Fruit fly (Drosophila melanogaster) S2 (cell line): ENCODE results near the gene CG9961.

Source experiments
- CG8478 ChIP-seq: fragments of >200 bp; optimal IDR thresholded peaks from 2 replicates; lab custom pipeline; 2018
- CTCF ChIP-seq, 2 experiments: fragments of >200 bp; optimal IDR thresholded peaks; 2 replicates each; lab custom pipeline; 2018

Gene CG9961

dm6 chr2L:2752460-2753411 lies 8.0 kb upstream of the CG9961 start, which contains the start of gene Pgk:
Gene Pgk (minus strand): TSS chr2L:2753068.
- TF ChIP-seq CG8478 (lab: Kevin White, UChicago), result no peak
- TF ChIP-seq CTCF (optimal IDR thresholded peaks at IDR 0.05; lab: Kevin White, UChicago), result no peak

- TF ChIP-seq CTCF (optimal IDR thresholded peaks at IDR 0.05; lab: Kevin White, UChicago) (no peak), CG8478 (lab: Kevin White, UChicago) (no peak)
Measured at dm6 chr2L:2751904-2752459, 7.2 kb upstream of the CG9961 start, which contains the start of gene Bacc. Gene Bacc (plus strand): TSS chr2L:2752445.

- TF ChIP-seq CTCF (optimal IDR thresholded peaks at IDR 0.05; lab: Kevin White, UChicago) (no peak), CG8478 (lab: Kevin White, UChicago) (no peak)
Measured at dm6 chr2L:2751085-2751710, 6.5 kb upstream of the CG9961 start.

- TF ChIP-seq CG8478 (lab: Kevin White, UChicago), result no peak
- TF ChIP-seq CTCF (optimal IDR thresholded peaks at IDR 0.05; lab: Kevin White, UChicago), result no peak
Measured at dm6 chr2L:2750337-2751084, 5.8 kb upstream of the CG9961 start.

- TF ChIP-seq CG8478 (lab: Kevin White, UChicago), result no peak
- no peak for TF ChIP-seq CTCF (optimal IDR thresholded peaks at IDR 0.05; lab: Kevin White, UChicago)
Measured at dm6 chr2L:2749144-2749766, 4.5 kb upstream of the CG9961 start.

dm6 chr2L:2748480-2749143 lies 3.9 kb upstream of the CG9961 start:
- no peak for TF ChIP-seq CG8478 (lab: Kevin White, UChicago)
- TF ChIP-seq CTCF (optimal IDR thresholded peaks at IDR 0.05; lab: Kevin White, UChicago), result no peak

dm6 chr2L:2739820-2740230 lies 4.9 kb downstream of the CG9961 start, which contains the start of gene Hrs:
Gene Hrs (plus strand): TSS chr2L:2739986.
- TF ChIP-seq CG8478 (lab: Kevin White, UChicago), result no peak
- TF ChIP-seq CTCF (optimal IDR thresholded peaks at IDR 0.05; lab: Kevin White, UChicago), result peak; percentile 25 to 54

- TF ChIP-seq CG8478 (lab: Kevin White, UChicago) (no peak), CTCF (optimal IDR thresholded peaks at IDR 0.05; lab: Kevin White, UChicago) (no peak)
Measured at dm6 chr2L:2737561-2737960, 7.2 kb downstream of the CG9961 start.

dm6 chr2L:2735539-2735938 lies 9.2 kb downstream of the CG9961 start:
- no peak for TF ChIP-seq CTCF (optimal IDR thresholded peaks at IDR 0.05; lab: Kevin White, UChicago)
- TF ChIP-seq CG8478 (lab: Kevin White, UChicago), result no peak

- no peak for TF ChIP-seq CG8478 (lab: Kevin White, UChicago)
- TF ChIP-seq CTCF (optimal IDR thresholded peaks at IDR 0.05; lab: Kevin White, UChicago), result no peak
Measured at dm6 chr2L:2734946-2735345, 9.8 kb downstream of the CG9961 start.

- no peak for TF ChIP-seq CG8478 (lab: Kevin White, UChicago)
- TF ChIP-seq CTCF (optimal IDR thresholded peaks at IDR 0.05; lab: Kevin White, UChicago), result no peak
Measured at dm6 chr2L:2734215-2734614, 10.5 kb downstream of the CG9961 start.

dm6 chr2L:2732139-2732830 lies 12.4 kb downstream of the CG9961 start:
- no peak for TF ChIP-seq CG8478 (lab: Kevin White, UChicago)
- TF ChIP-seq CTCF (optimal IDR thresholded peaks at IDR 0.05; lab: Kevin White, UChicago), result no peak
